Fruit fly (Drosophila melanogaster) whole organism, embryonic: ENCODE results near the gene CG1986.

Source experiments
- Blimp-1 ChIP-seq: fragments of 200-800 bp; sonication (Bioruptor generic); optimal IDR thresholded peaks from 3 replicates; lab custom pipeline; 2018; ENCODE audit warnings: missing biosample characterization, missing genetic modification characterization, mild to moderate bottlenecking, moderate library complexity, missing genetic modification reagents
- CG11504 ChIP-seq: fragments of 200-800 bp; sonication (Bioruptor generic); optimal IDR thresholded peaks from 3 replicates; lab custom pipeline; 2019; ENCODE audit warnings: missing biosample characterization, mild to moderate bottlenecking, missing genetic modification characterization, moderate library complexity
- CG11560 ChIP-seq: fragments of 200-800 bp; sonication (Bioruptor generic); IDR thresholded peaks from 3 replicates; pipeline ENCODE4 v1.3.6; 2022; ENCODE audit warnings: missing biosample characterization, missing genetic modification characterization
- CG12942 ChIP-seq: fragments of 200-800 bp; sonication (Bioruptor generic); optimal IDR thresholded peaks from 3 replicates; lab custom pipeline; 2016; ENCODE audit warnings: missing biosample characterization, missing genetic modification characterization
- CG13624 ChIP-seq: fragments of 200-800 bp; sonication (Bioruptor generic); optimal IDR thresholded peaks from 2 replicates; lab custom pipeline; 2016; ENCODE audit warnings: missing biosample characterization, missing genetic modification characterization
- CG14710 ChIP-seq: fragments of 200-800 bp; sonication (Bioruptor generic); optimal IDR thresholded peaks from 3 replicates; lab custom pipeline; 2019; ENCODE audit warnings: missing biosample characterization, mild to moderate bottlenecking, missing genetic modification characterization, moderate library complexity
- CG15696 ChIP-seq: fragments of 200-800 bp; sonication (Bioruptor generic); optimal IDR thresholded peaks from 2 replicates; lab custom pipeline; 2019; ENCODE audit warnings: missing biosample characterization, mild to moderate bottlenecking, missing genetic modification characterization, moderate library complexity
- CG2889 ChIP-seq: fragments of 200-800 bp; sonication (Bioruptor generic); IDR thresholded peaks from 3 replicates; pipeline ENCODE4 v1.3.6; 2022; ENCODE audit warnings: missing biosample characterization, missing genetic modification characterization
- CG6791 ChIP-seq: fragments of 200-800 bp; sonication (Bioruptor generic); IDR thresholded peaks from 3 replicates; pipeline ENCODE4 v1.3.6; 2022; ENCODE audit warnings: missing biosample characterization, missing genetic modification characterization; ENCODE audit not compliant: partially characterized antibody
- CG7271 ChIP-seq: fragments of 200-800 bp; sonication (Bioruptor generic); optimal IDR thresholded peaks from 2 replicates; lab custom pipeline; 2018; ENCODE audit warnings: missing biosample characterization, mild to moderate bottlenecking, missing genetic modification characterization, moderate library complexity
- CG8089 ChIP-seq: fragments of 200-800 bp; sonication (Bioruptor generic); optimal IDR thresholded peaks from 3 replicates; lab custom pipeline; 2016; ENCODE audit warnings: missing biosample characterization, missing genetic modification characterization
- CG8290 ChIP-seq, 3 experiments: fragments of 200-800 bp; sonication (Bioruptor generic); optimal IDR thresholded peaks; 2 replicates each; lab custom pipeline; 2016 to 2019; ENCODE audit warnings: missing biosample characterization in 3 of 3, missing genetic modification characterization in 3 of 3, mild to moderate bottlenecking in 2 of 3, moderate library complexity in 1 of 3
- CG8388 ChIP-seq: fragments of 200-800 bp; sonication (Bioruptor generic); optimal IDR thresholded peaks from 2 replicates; lab custom pipeline; 2019; ENCODE audit warnings: missing biosample characterization, mild to moderate bottlenecking, missing genetic modification characterization, moderate library complexity
- CG9727 ChIP-seq: fragments of 200-800 bp; sonication (Bioruptor generic); optimal IDR thresholded peaks from 3 replicates; lab custom pipeline; 2017; ENCODE audit warnings: missing biosample characterization, mild to moderate bottlenecking, missing genetic modification characterization
- CG9932 ChIP-seq: fragments of 200-800 bp; sonication (Bioruptor generic); IDR thresholded peaks from 2 replicates; pipeline ENCODE4 v1.3.6; 2022; ENCODE audit warnings: missing biosample characterization, missing genetic modification characterization
- CrebB ChIP-seq: fragments of 200-800 bp; sonication (Bioruptor generic); optimal IDR thresholded peaks from 3 replicates; lab custom pipeline; 2018; ENCODE audit warnings: missing biosample characterization, mild to moderate bottlenecking, missing genetic modification characterization
- Drgx ChIP-seq: fragments of 200-800 bp; sonication (Bioruptor generic); IDR thresholded peaks from 2 replicates; pipeline ENCODE4 v1.3.6; 2022; ENCODE audit warnings: missing biosample characterization, missing genetic modification characterization
- E2f2 ChIP-seq: fragments of 200-800 bp; sonication (Bioruptor generic); IDR thresholded peaks from 2 replicates; pipeline ENCODE4 v1.3.6; 2022; ENCODE audit warnings: missing biosample characterization, missing genetic modification characterization
- Eip74EF ChIP-seq, 2 experiments: fragments of 200-800 bp in 1 of 2; fragments of >200 bp in 1 of 2; sonication (Bioruptor generic) in 1 of 2; optimal IDR thresholded peaks; 2 replicates each; lab custom pipeline; 2017 to 2019; ENCODE audit warnings: missing biosample characterization in 2 of 2, missing genetic modification characterization in 2 of 2, mild to moderate bottlenecking in 1 of 2, moderate library complexity in 1 of 2
- H2.0 ChIP-seq: fragments of 200-800 bp; sonication (Bioruptor generic); IDR thresholded peaks from 2 replicates; pipeline ENCODE4 v1.3.6; 2022; ENCODE audit warnings: missing biosample characterization, missing genetic modification characterization
- HmgZ ChIP-seq: fragments of 200-800 bp; sonication (Bioruptor generic); optimal IDR thresholded peaks from 2 replicates; lab custom pipeline; 2018; ENCODE audit warnings: missing biosample characterization, mild to moderate bottlenecking, missing genetic modification characterization
- Nf-YB ChIP-seq: fragments of 200-800 bp; sonication (Bioruptor generic); optimal IDR thresholded peaks from 3 replicates; lab custom pipeline; 2019; ENCODE audit warnings: missing biosample characterization, mild to moderate bottlenecking, missing genetic modification characterization, moderate library complexity
- Nf-YC ChIP-seq: fragments of 200-800 bp; optimal IDR thresholded peaks from 3 replicates; lab custom pipeline; 2019; ENCODE audit warnings: missing biosample characterization, mild to moderate bottlenecking, missing genetic modification characterization, moderate library complexity
- Oaz ChIP-seq: fragments of 200-800 bp; sonication (Bioruptor generic); IDR thresholded peaks from 2 replicates; pipeline ENCODE4 v1.3.6; 2022; ENCODE audit warnings: missing biosample characterization, missing genetic modification characterization
- PHDP ChIP-seq: fragments of 200-800 bp; sonication (Bioruptor generic); optimal IDR thresholded peaks from 3 replicates; lab custom pipeline; 2018; ENCODE audit warnings: missing biosample characterization, mild to moderate bottlenecking, missing genetic modification characterization, moderate library complexity
- Rx ChIP-seq: fragments of 200-800 bp; sonication (Bioruptor generic); IDR thresholded peaks from 2 replicates; pipeline ENCODE4 v1.3.6; 2022; ENCODE audit warnings: missing biosample characterization, missing genetic modification characterization
- Side ChIP-seq: fragments of 200-800 bp; sonication (Bioruptor generic); optimal IDR thresholded peaks from 2 replicates; lab custom pipeline; 2016; ENCODE audit warnings: missing biosample characterization, missing genetic modification characterization
- Sox100B ChIP-seq: fragments of 200-800 bp; sonication (Bioruptor generic); optimal IDR thresholded peaks from 3 replicates; lab custom pipeline; 2018; ENCODE audit warnings: missing biosample characterization, mild to moderate bottlenecking, missing genetic modification characterization
- Sox102F ChIP-seq: fragments of 200-800 bp; sonication (Bioruptor generic); optimal IDR thresholded peaks from 2 replicates; lab custom pipeline; 2018; ENCODE audit warnings: missing biosample characterization, mild to moderate bottlenecking, missing genetic modification characterization, moderate library complexity
- Sry-δ ChIP-seq: fragments of 200-800 bp; sonication (Bioruptor generic); optimal IDR thresholded peaks from 2 replicates; lab custom pipeline; 2016; ENCODE audit warnings: missing biosample characterization, missing genetic modification characterization
- Xrp1 ChIP-seq: fragments of 200-800 bp; sonication (Bioruptor generic); IDR thresholded peaks from 2 replicates; pipeline ENCODE4 v1.3.6; 2022; ENCODE audit warnings: missing biosample characterization, missing genetic modification characterization
- amos ChIP-seq: fragments of 200-800 bp; sonication (Bioruptor generic); IDR thresholded peaks from 2 replicates; pipeline ENCODE4 v1.3.6; 2022; ENCODE audit warnings: missing biosample characterization, missing genetic modification characterization; ENCODE audit not compliant: partially characterized antibody
- dmrt99B ChIP-seq: fragments of 200-800 bp; sonication (Bioruptor generic); optimal IDR thresholded peaks from 2 replicates; lab custom pipeline; 2018; ENCODE audit warnings: missing biosample characterization, mild to moderate bottlenecking, missing genetic modification characterization, moderate library complexity
- esg ChIP-seq: fragments of 200-800 bp; sonication (Bioruptor generic); conservative IDR thresholded peaks from 2 replicates; pipeline ENCODE4 v1.3.6; 2022; ENCODE audit warnings: missing biosample characterization, missing genetic modification characterization
- gcm ChIP-seq: fragments of 200-800 bp; sonication (Bioruptor generic); optimal IDR thresholded peaks from 2 replicates; lab custom pipeline; 2019; ENCODE audit warnings: missing biosample characterization, mild to moderate bottlenecking, missing genetic modification characterization, moderate library complexity
- gem ChIP-seq: fragments of 200-800 bp; sonication (Bioruptor generic); optimal IDR thresholded peaks from 2 replicates; lab custom pipeline; 2019; ENCODE audit warnings: missing biosample characterization, mild to moderate bottlenecking, missing genetic modification characterization, moderate library complexity
- gsb-n ChIP-seq: fragments of 200-800 bp; sonication (Bioruptor generic); optimal IDR thresholded peaks from 3 replicates; lab custom pipeline; 2018; ENCODE audit warnings: missing biosample characterization, mild to moderate bottlenecking, missing genetic modification characterization
- ham ChIP-seq: fragments of 200-800 bp; sonication (Bioruptor generic); IDR thresholded peaks from 2 replicates; pipeline ENCODE4 v1.3.6; 2022; ENCODE audit warnings: missing biosample characterization, missing genetic modification characterization
- nerfin-1 ChIP-seq: fragments of 200-800 bp; sonication (Bioruptor generic); optimal IDR thresholded peaks from 3 replicates; lab custom pipeline; 2019; ENCODE audit warnings: missing biosample characterization, mild to moderate bottlenecking, missing genetic modification characterization, moderate library complexity
- oc ChIP-seq: fragments of 200-800 bp; sonication (Bioruptor generic); optimal IDR thresholded peaks from 2 replicates; lab custom pipeline; 2018; ENCODE audit warnings: missing biosample characterization, mild to moderate bottlenecking, missing genetic modification characterization, moderate library complexity
- row ChIP-seq: fragments of 200-800 bp; sonication (Bioruptor generic); IDR thresholded peaks from 3 replicates; pipeline ENCODE4 v1.3.6; 2022; ENCODE audit warnings: missing biosample characterization, missing genetic modification characterization
- scrt ChIP-seq: fragments of 200-800 bp; sonication (Bioruptor generic); optimal IDR thresholded peaks from 2 replicates; lab custom pipeline; 2018; ENCODE audit warnings: missing biosample characterization, mild to moderate bottlenecking, missing genetic modification characterization, moderate library complexity
- slbo ChIP-seq: fragments of 200-800 bp; sonication (Bioruptor generic); IDR thresholded peaks from 2 replicates; pipeline ENCODE4 v1.3.6; 2022; ENCODE audit warnings: missing biosample characterization, missing genetic modification characterization
- tup ChIP-seq: fragments of 200-800 bp; sonication (Bioruptor generic); optimal IDR thresholded peaks from 2 replicates; lab custom pipeline; 2016; ENCODE audit warnings: missing biosample characterization, mild to moderate bottlenecking, missing genetic modification characterization, moderate library complexity
- unpg ChIP-seq: fragments of 200-800 bp; sonication (Bioruptor generic); optimal IDR thresholded peaks from 3 replicates; lab custom pipeline; 2018; ENCODE audit warnings: missing biosample characterization, mild to moderate bottlenecking, missing genetic modification characterization, moderate library complexity
- zf30C ChIP-seq: fragments of 200-800 bp; sonication (Bioruptor generic); optimal IDR thresholded peaks from 3 replicates; lab custom pipeline; 2018; ENCODE audit warnings: missing biosample characterization, mild to moderate bottlenecking, missing genetic modification characterization

The CG1986 gene

DNA sequence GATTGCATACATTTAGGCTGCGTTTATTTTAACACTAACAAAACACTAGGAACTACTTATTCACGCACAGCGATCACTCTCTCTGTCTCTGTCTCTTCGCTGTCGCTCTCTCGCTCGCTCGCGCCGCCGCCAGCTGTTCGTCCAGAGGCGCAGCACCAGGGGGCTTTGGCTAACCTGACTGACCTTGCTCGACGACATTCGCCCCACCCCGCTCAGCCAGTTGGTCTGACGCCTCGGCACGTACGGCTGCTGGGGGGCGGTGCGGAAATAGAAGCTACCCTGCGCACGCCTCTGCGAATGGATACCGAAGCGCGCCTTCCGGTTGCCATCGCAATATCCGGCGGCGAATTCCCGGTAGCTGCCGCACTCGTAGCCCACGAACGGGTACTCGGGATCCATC lies 1.5 kb downstream of the CG1986 start (continued):
- peak; percentile 27; the same call in 1 of the 2 replicates for TF ChIP-seq H2.0 (GFP tag; lab: Robert Waterston, UW)
- no peak for TF ChIP-seq Side (GFP tag; lab: Kevin White, UChicago)
- TF ChIP-seq CG9932 (GFP tag; lab: Robert Waterston, UW), result peak; percentile 39
- TF ChIP-seq row (GFP tag; lab: Robert Waterston, UW), result peak; percentile 29; the same call in 1 of the 3 replicates
- TF ChIP-seq unpg, result no peak
- no peak for TF ChIP-seq CG8290 (GFP tag; optimal IDR thresholded peaks at IDR 0.05; lab: Kevin White, UChicago)
- peak in 1 of 2 experiments; percentile 41 for TF ChIP-seq CG8290 (tag; optimal IDR thresholded peaks at IDR 0.05; lab: Kevin White, UChicago)
- 0 out of 2 replicates have a peak, but pooled peaks have one; percentile 15 for TF ChIP-seq Rx
- peak; percentile 20 for TF ChIP-seq CG11504 (tag; lab: Kevin White, UChicago)
- 0 out of 3 replicates have a peak, but pooled peaks have one; percentile 12 for TF ChIP-seq CG2889 (GFP tag; lab: Robert Waterston, UW)
- no peak for TF ChIP-seq CrebB (tag; lab: Kevin White, UChicago)
- TF ChIP-seq CG7271 (tag; lab: Kevin White, UChicago), result no peak
- TF ChIP-seq slbo (GFP tag; lab: Robert Waterston, UW), result peak; percentile 45
- peak; percentile 52; the same call in 1 of the 2 replicates for TF ChIP-seq Oaz (GFP tag; lab: Robert Waterston, UW)
- TF ChIP-seq, all 482 proteins: peak for 43

DNA sequence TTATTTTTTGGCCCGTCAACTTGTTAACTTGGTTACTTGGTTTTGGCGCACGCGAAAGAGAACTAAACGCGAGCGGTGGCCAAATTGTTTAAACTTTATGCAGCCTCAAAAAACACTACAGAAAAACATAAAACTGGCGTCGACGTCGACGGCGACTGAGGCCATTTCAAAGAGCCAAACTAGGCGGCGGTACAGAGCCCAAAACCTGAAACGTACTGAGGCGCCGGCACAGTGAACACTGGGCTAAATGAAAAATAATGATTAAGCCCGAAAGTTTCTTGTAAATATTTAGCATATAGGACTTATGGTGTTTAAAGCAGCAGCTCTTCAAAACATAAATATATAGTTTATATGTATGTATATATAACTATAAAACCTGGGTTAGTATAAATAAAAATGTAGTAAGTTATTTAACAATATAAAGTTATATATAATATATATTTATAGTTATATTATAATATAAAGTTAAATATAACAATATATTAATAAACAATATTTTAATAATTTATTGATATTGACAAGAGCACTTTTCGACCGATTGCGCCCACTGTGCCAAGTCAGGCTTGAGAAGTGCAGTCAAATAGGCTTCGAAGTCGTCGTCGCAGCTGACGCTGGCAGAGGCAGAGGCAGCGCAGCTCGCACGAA lies 11.3 kb downstream of the CG1986 start, which contains the start of gene CG15249:
CG15249 (minus strand) TSS at position 51 of the 645 bp plus-strand sequence.
- TF ChIP-seq Drgx (GFP tag; lab: Robert Waterston, UW) (peak; percentile 41), CG8089 (no peak), HmgZ (tag; lab: Kevin White, UChicago) (no peak), zf30C (GFP tag; lab: Kevin White, UChicago) (no peak), dmrt99B (peak; percentile 78), PHDP (tag; lab: Kevin White, UChicago) (peak; percentile 57), nerfin-1 (tag; lab: Kevin White, UChicago) (peak; percentile 51), Sry-δ (GFP tag; lab: Kevin White, UChicago) (no peak), Xrp1 (GFP tag; lab: Robert Waterston, UW) (no peak; the same call in 1 of the 2 replicates), CG13624 (GFP tag; lab: Kevin White, UChicago) (no peak), Sox100B (GFP tag; lab: Kevin White, UChicago) (peak; percentile 84), Blimp-1 (GFP tag; lab: Kevin White, UChicago) (peak; percentile 66), CG6791 (GFP tag; lab: Robert Waterston, UW) (no peak), esg (peak; percentile 30; the same call in 1 of the 2 replicates), CG15696 (tag; lab: Kevin White, UChicago) (no peak), ham (GFP tag; lab: Robert Waterston, UW) (no peak), E2f2 (GFP tag; lab: Robert Waterston, UW) (peak; percentile 33; the same call in 1 of the 2 replicates), CG11560 (tag; lab: Robert Waterston, UW) (no peak), amos (GFP tag; lab: Robert Waterston, UW) (no peak), scrt (GFP tag; lab: Kevin White, UChicago) (no peak), gem (tag; lab: Kevin White, UChicago) (peak; percentile 79), Nf-YC (peak; percentile 60), Sox102F (GFP tag; lab: Kevin White, UChicago) (peak; percentile 66), CG14710 (tag; lab: Kevin White, UChicago) (peak; percentile 56), CrebB (tag; lab: Kevin White, UChicago) (no peak), Eip74EF (GFP tag; optimal IDR thresholded peaks at IDR 0.05; lab: Kevin White, UChicago) (peak in 1 of 2 experiments; percentile 16), CG12942 (GFP tag; lab: Kevin White, UChicago) (no peak), CG9727 (GFP tag; lab: Kevin White, UChicago) (peak; percentile 5), tup (GFP tag; lab: Kevin White, UChicago) (no peak), CG8388 (GFP tag; lab: Kevin White, UChicago) (peak; percentile 28), gcm (GFP tag; lab: Kevin White, UChicago) (peak; percentile 46), gsb-n (tag; lab: Kevin White, UChicago) (peak; percentile 59), Nf-YB (peak; percentile 32), oc (tag; lab: Kevin White, UChicago) (peak; percentile 24)
